Worm (Caenorhabditis elegans) whole organism, mixed stage, embryonic: ENCODE data around the gene hyls-1.
A peak's percentile ranks its signal among the peaks of the same experiment; 100 is the strongest.

Experiments used
- M03D4.4 ChIP-seq: sonication (generic microtip); optimal IDR thresholded peaks from 2 replicates; lab custom pipeline; 2017; ENCODE audit warnings: mild to moderate bottlenecking, missing genetic modification characterization, missing compliant biosample characterization
- blmp-1 ChIP-seq: fragments of 150-350 bp; optimal IDR thresholded peaks from 2 replicates; lab custom pipeline; 2014; ENCODE audit warnings: missing biosample characterization, missing genetic modification characterization
- ceh-39 ChIP-seq: fragments of 150-350 bp; optimal IDR thresholded peaks from 2 replicates; lab custom pipeline; 2014; ENCODE audit warnings: missing biosample characterization, missing genetic modification characterization
- ceh-43 ChIP-seq: fragments of 200-800 bp; sonication (Bioruptor generic); optimal IDR thresholded peaks from 2 replicates; lab custom pipeline; 2018; ENCODE audit warnings: mild to moderate bottlenecking, missing genetic modification characterization, moderate library complexity, missing compliant biosample characterization
- ceh-83 ChIP-seq: fragments of 200-800 bp; sonication (Bioruptor generic); optimal IDR thresholded peaks from 2 replicates; lab custom pipeline; 2018; ENCODE audit warnings: mild to moderate bottlenecking, missing genetic modification characterization, missing compliant biosample characterization
- ces-1 ChIP-seq: fragments of 150-350 bp; optimal IDR thresholded peaks from 2 replicates; lab custom pipeline; 2014; ENCODE audit warnings: missing biosample characterization, missing genetic modification reagents, missing genetic modification characterization
- cnd-1 ChIP-seq: fragments of 200-800 bp; sonication (Bioruptor generic); optimal IDR thresholded peaks from 2 replicates; lab custom pipeline; 2018; ENCODE audit warnings: mild to moderate bottlenecking, missing genetic modification characterization, missing compliant biosample characterization
- drap-1 ChIP-seq: fragments of 200-800 bp; sonication (Bioruptor generic); optimal IDR thresholded peaks from 3 replicates; lab custom pipeline; 2018; ENCODE audit warnings: mild to moderate bottlenecking, missing genetic modification characterization, missing compliant biosample characterization
- elt-1 ChIP-seq: sonication (generic microtip); optimal IDR thresholded peaks from 2 replicates; lab custom pipeline; 2017; ENCODE audit warnings: missing genetic modification characterization, mild to moderate bottlenecking, missing compliant biosample characterization, antibody characterized with exemption, moderate library complexity, borderline replicate concordance; ENCODE audit not compliant: insufficient read depth
- elt-3 ChIP-seq: fragments of 150-350 bp; optimal IDR thresholded peaks from 2 replicates; lab custom pipeline; 2014; ENCODE audit warnings: missing biosample characterization, missing genetic modification characterization
- flh-1 ChIP-seq: fragments of 200-800 bp; sonication (Bioruptor generic); optimal IDR thresholded peaks from 2 replicates; lab custom pipeline; 2018; ENCODE audit warnings: mild to moderate bottlenecking, missing genetic modification characterization, moderate library complexity, missing compliant biosample characterization
- ham-2 ChIP-seq: fragments of 200-800 bp; sonication (Bioruptor generic); optimal IDR thresholded peaks from 2 replicates; lab custom pipeline; 2018; ENCODE audit warnings: mild to moderate bottlenecking, missing genetic modification characterization, missing compliant biosample characterization
- hlh-1 ChIP-seq: fragments of 150-350 bp; optimal IDR thresholded peaks from 2 replicates; lab custom pipeline; 2014; ENCODE audit warnings: missing biosample characterization, missing genetic modification reagents, missing genetic modification characterization
- lin-13 ChIP-seq: fragments of 150-350 bp; optimal IDR thresholded peaks from 2 replicates; lab custom pipeline; 2014; ENCODE audit warnings: missing biosample characterization, missing genetic modification characterization
- lin-32 ChIP-seq: fragments of 200-800 bp; sonication (Bioruptor generic); optimal IDR thresholded peaks from 2 replicates; lab custom pipeline; 2018; ENCODE audit warnings: mild to moderate bottlenecking, missing genetic modification characterization, missing compliant biosample characterization
- lsy-2 ChIP-seq: fragments of 150-350 bp; optimal IDR thresholded peaks from 2 replicates; lab custom pipeline; 2014; ENCODE audit warnings: missing biosample characterization, missing genetic modification characterization
- mab-5 ChIP-seq: fragments of 150-350 bp; optimal IDR thresholded peaks from 2 replicates; lab custom pipeline; 2014; ENCODE audit warnings: missing biosample characterization, missing genetic modification characterization
- mep-1 ChIP-seq: fragments of 150-350 bp; optimal IDR thresholded peaks from 2 replicates; lab custom pipeline; 2017; ENCODE audit warnings: missing biosample characterization, missing genetic modification reagents, missing genetic modification characterization, inconsistent platforms
- mls-2 ChIP-seq: sonication (generic microtip); optimal IDR thresholded peaks from 2 replicates; lab custom pipeline; 2016; ENCODE audit warnings: mild to moderate bottlenecking, missing genetic modification characterization, moderate library complexity, missing compliant biosample characterization
- nhr-2 ChIP-seq: fragments of 150-350 bp; optimal IDR thresholded peaks from 2 replicates; lab custom pipeline; 2014; ENCODE audit warnings: missing biosample characterization, missing genetic modification characterization
- nhr-237 ChIP-seq: fragments of 150-350 bp; optimal IDR thresholded peaks from 2 replicates; lab custom pipeline; 2014; ENCODE audit warnings: missing biosample characterization, missing genetic modification characterization
- nhr-28 ChIP-seq: fragments of 150-350 bp; optimal IDR thresholded peaks from 2 replicates; lab custom pipeline; 2014; ENCODE audit warnings: missing biosample characterization, missing genetic modification characterization
- nhr-76 ChIP-seq: sonication (generic microtip); optimal IDR thresholded peaks from 2 replicates; lab custom pipeline; 2017; ENCODE audit warnings: missing biosample characterization, missing genetic modification characterization
- pha-4 ChIP-seq: fragments of 150-350 bp; optimal IDR thresholded peaks from 2 replicates; lab custom pipeline; 2018; ENCODE audit warnings: missing biosample characterization, missing genetic modification reagents, missing genetic modification characterization
- snpc-4 ChIP-seq: fragments of 150-350 bp; optimal IDR thresholded peaks from 2 replicates; lab custom pipeline; 2014; ENCODE audit warnings: missing biosample characterization, missing genetic modification characterization
- sptf-1 ChIP-seq: sonication (generic microtip); optimal IDR thresholded peaks from 2 replicates; lab custom pipeline; 2017; ENCODE audit warnings: mild to moderate bottlenecking, missing genetic modification characterization, moderate library complexity, missing compliant biosample characterization
- tbx-8 ChIP-seq: fragments of 200-800 bp; sonication (Bioruptor generic); optimal IDR thresholded peaks from 2 replicates; lab custom pipeline; 2018; ENCODE audit warnings: mild to moderate bottlenecking, missing genetic modification characterization, moderate library complexity, missing compliant biosample characterization
- unc-120 ChIP-seq: sonication (generic microtip); optimal IDR thresholded peaks from 2 replicates; lab custom pipeline; 2017; ENCODE audit warnings: missing genetic modification characterization, missing compliant biosample characterization; ENCODE audit not compliant: poor library complexity, severe bottlenecking
- unc-39 ChIP-seq: fragments of 150-350 bp; optimal IDR thresholded peaks from 2 replicates; lab custom pipeline; 2014; ENCODE audit warnings: missing biosample characterization, missing genetic modification characterization
- unc-62 ChIP-seq: fragments of 150-350 bp; optimal IDR thresholded peaks from 2 replicates; lab custom pipeline; 2014; ENCODE audit warnings: missing biosample characterization, missing genetic modification reagents, missing genetic modification characterization
- ztf-11 ChIP-seq: fragments of 150-350 bp; optimal IDR thresholded peaks from 2 replicates; lab custom pipeline; 2014; ENCODE audit warnings: missing biosample characterization, missing genetic modification characterization

Gene hyls-1

DNA sequence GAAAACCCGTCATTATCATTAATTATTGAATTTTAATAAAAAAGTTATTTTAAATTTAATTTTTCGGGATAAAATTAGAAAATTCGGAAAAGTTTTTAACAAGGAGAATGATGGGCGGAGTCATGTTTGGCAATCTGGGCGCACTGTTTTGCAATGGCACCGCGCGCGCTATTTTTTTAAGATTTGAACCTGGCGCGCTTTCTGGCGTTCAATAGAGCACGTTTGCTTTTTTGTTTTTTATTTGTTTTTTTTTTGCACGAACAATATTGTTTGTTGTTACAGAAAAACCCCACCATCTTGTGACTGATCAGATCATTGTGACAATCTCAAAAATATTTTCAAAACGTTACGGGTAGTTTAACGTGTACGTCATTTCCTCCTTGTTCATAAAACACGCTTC lies at the start of gene hyls-1:
Gene hyls-1, plus strand, starts transcription at position 249 of the 400 bp plus-strand sequence.
- TF ChIP-seq sptf-1 (tag; lab: Kevin White, UChicago) (no peak), nhr-2 (tag; lab: Kevin White, UChicago) (peak; percentile 9), hlh-1 (tag; lab: Kevin White, UChicago) (peak; percentile 21), ces-1 (GFP tag; lab: Kevin White, UChicago) (peak; percentile 73), lin-32 (GFP tag; lab: Kevin White, UChicago) (no peak), nhr-237 (tag; lab: Kevin White, UChicago) (peak; percentile 82), pha-4 (tag; lab: Kevin White, UChicago) (peak; percentile 42), mep-1 (tag; lab: Kevin White, UChicago) (peak; percentile 64), drap-1 (GFP tag; lab: Kevin White, UChicago) (no peak), mab-5 (peak; percentile 10), lsy-2 (tag; lab: Kevin White, UChicago) (peak; percentile 76), ceh-39 (tag; lab: Kevin White, UChicago) (peak; percentile 62), unc-120 (tag; lab: Kevin White, UChicago) (peak; percentile 93), lin-13 (tag; lab: Kevin White, UChicago) (peak; percentile 33), nhr-28 (no peak), tbx-8 (GFP tag; lab: Kevin White, UChicago) (no peak), ham-2 (GFP tag; lab: Kevin White, UChicago) (no peak)
- TF ChIP-seq, all 35 proteins: peak for 11

ce11 chrV:7193562-7193961 lies 43.6 kb upstream of the hyls-1 start, which contains the start of gene F09G2.8:
Gene F09G2.8 (minus strand): TSS chrV:7193662.
- no peak for TF ChIP-seq snpc-4 (tag; lab: Kevin White, UChicago)
- no peak for TF ChIP-seq pha-4 (tag; lab: Kevin White, UChicago)
- TF ChIP-seq nhr-28 = no peak
- TF ChIP-seq blmp-1 (tag; lab: Kevin White, UChicago) = no peak
- TF ChIP-seq nhr-2 (tag; lab: Kevin White, UChicago) = no peak
- TF ChIP-seq mls-2 = no peak
- no peak for TF ChIP-seq ceh-43 (GFP tag; lab: Kevin White, UChicago)
- no peak for TF ChIP-seq cnd-1 (tag; lab: Kevin White, UChicago)
- TF ChIP-seq elt-1 (tag; lab: Kevin White, UChicago) = no peak
- TF ChIP-seq ceh-39 (tag; lab: Kevin White, UChicago) = no peak

DNA sequence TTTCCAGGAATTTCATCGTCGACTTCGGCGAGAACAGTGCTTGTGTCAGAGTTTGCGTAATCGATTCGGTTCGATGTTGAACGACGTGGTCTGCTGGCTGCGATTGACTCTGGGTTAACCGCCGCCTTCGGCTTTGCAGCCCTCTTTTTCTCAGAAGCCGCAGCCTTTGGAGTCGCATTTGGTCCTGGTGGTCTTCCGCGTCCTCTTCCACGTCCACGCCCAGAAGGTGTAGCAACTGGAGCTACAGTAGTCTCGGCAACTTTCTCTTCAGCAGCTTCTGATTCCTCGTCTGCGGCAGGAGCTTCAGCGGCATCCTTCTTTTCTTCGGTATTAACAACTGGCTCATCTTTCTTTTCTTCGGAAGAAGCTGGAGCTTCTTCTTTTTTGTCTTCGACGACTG lies 42.4 kb upstream of the hyls-1 start:
- TF ChIP-seq sptf-1 (tag; lab: Kevin White, UChicago) (no peak), tbx-8 (GFP tag; lab: Kevin White, UChicago) (no peak), elt-3 (tag; lab: Kevin White, UChicago) (no peak), M03D4.4 (tag; lab: Kevin White, UChicago) (no peak), unc-62 (GFP tag; lab: Kevin White, UChicago) (no peak), mab-5 (no peak), mep-1 (tag; lab: Kevin White, UChicago) (no peak), nhr-237 (tag; lab: Kevin White, UChicago) (no peak), unc-120 (tag; lab: Kevin White, UChicago) (no peak), ceh-43 (GFP tag; lab: Kevin White, UChicago) (no peak), nhr-28 (no peak), ceh-83 (GFP tag; lab: Kevin White, UChicago) (no peak), nhr-76 (tag; lab: Kevin White, UChicago) (no peak)

DNA sequence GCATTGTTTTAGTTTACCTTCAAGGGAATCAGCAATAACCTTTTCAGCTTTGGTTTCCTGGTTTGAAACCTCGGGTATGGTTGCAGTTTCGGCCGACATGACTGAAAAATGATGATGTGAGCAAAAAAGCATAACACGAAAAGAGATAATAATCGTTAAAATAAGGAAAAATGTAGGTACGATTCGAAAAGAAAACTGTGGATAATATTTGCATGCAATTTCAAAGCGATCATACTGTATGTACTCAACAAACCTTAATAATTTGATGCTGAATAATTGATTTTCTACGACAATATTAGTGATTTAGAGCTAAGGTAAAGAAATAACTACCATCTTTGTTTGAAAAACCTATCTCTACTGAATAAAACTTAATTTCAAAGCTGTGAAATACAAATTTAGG lies 41.1 kb upstream of the hyls-1 start, which contains the start of gene attf-2:
Gene attf-2, minus strand, starts transcription at position 101 of the 400 bp plus-strand sequence.
- TF ChIP-seq mab-5 (no peak), mep-1 (tag; lab: Kevin White, UChicago) (no peak), snpc-4 (tag; lab: Kevin White, UChicago) (no peak), unc-39 (tag; lab: Kevin White, UChicago) (no peak), elt-1 (tag; lab: Kevin White, UChicago) (no peak), blmp-1 (tag; lab: Kevin White, UChicago) (no peak), flh-1 (GFP tag; lab: Kevin White, UChicago) (no peak), ham-2 (GFP tag; lab: Kevin White, UChicago) (no peak), cnd-1 (tag; lab: Kevin White, UChicago) (no peak), lin-13 (tag; lab: Kevin White, UChicago) (no peak), tbx-8 (GFP tag; lab: Kevin White, UChicago) (no peak), M03D4.4 (tag; lab: Kevin White, UChicago) (no peak), sptf-1 (tag; lab: Kevin White, UChicago) (no peak), ztf-11 (no peak), ceh-39 (tag; lab: Kevin White, UChicago) (no peak), hlh-1 (tag; lab: Kevin White, UChicago) (no peak), nhr-237 (tag; lab: Kevin White, UChicago) (no peak), pha-4 (tag; lab: Kevin White, UChicago) (no peak), unc-120 (tag; lab: Kevin White, UChicago) (no peak), nhr-76 (tag; lab: Kevin White, UChicago) (no peak)
- TF ChIP-seq, all 35 proteins: peak for 0
